Worm (Caenorhabditis elegans) whole organism, L2 larva: Measurements from ENCODE around the gene M03F8.7.

ENCODE experiments used
- Y55F3AM.14 ChIP-seq: fragments of 200-800 bp; sonication (Bioruptor generic); optimal IDR thresholded peaks from 2 replicates; lab custom pipeline; 2018; ENCODE audit warnings: mild to moderate bottlenecking, missing genetic modification characterization, missing compliant biosample characterization
- alr-1 ChIP-seq: fragments of 150-350 bp; optimal IDR thresholded peaks from 2 replicates; lab custom pipeline; 2014; ENCODE audit warnings: missing biosample characterization, missing genetic modification characterization
- ama-1 ChIP-seq: fragments of 150-350 bp; optimal IDR thresholded peaks from 2 replicates; lab custom pipeline; 2018; ENCODE audit warnings: inconsistent platforms
- elt-1 ChIP-seq: fragments of 150-350 bp; optimal IDR thresholded peaks from 2 replicates; lab custom pipeline; 2014; ENCODE audit warnings: missing biosample characterization, missing genetic modification characterization
- fos-1 ChIP-seq: fragments of 150-350 bp; optimal IDR thresholded peaks from 2 replicates; lab custom pipeline; 2014; ENCODE audit warnings: missing biosample characterization, missing genetic modification characterization
- lin-39 ChIP-seq: fragments of 150-350 bp; optimal IDR thresholded peaks from 2 replicates; lab custom pipeline; 2014; ENCODE audit warnings: missing biosample characterization, missing genetic modification reagents, missing genetic modification characterization
- lsy-2 ChIP-seq, 2 experiments: fragments of 150-350 bp in 1 of 2; sonication (generic microtip) in 1 of 2; optimal IDR thresholded peaks; 2 replicates each; lab custom pipeline; 2014 to 2017; ENCODE audit warnings: missing biosample characterization in 2 of 2, missing genetic modification characterization in 2 of 2
- nhr-11 ChIP-seq: fragments of 150-350 bp; optimal IDR thresholded peaks from 2 replicates; lab custom pipeline; 2014; ENCODE audit warnings: missing biosample characterization, missing genetic modification characterization
- nhr-12 ChIP-seq: fragments of 150-350 bp; optimal IDR thresholded peaks from 2 replicates; lab custom pipeline; 2014; ENCODE audit warnings: missing biosample characterization, missing genetic modification characterization
- nhr-129 ChIP-seq: fragments of 150-350 bp; optimal IDR thresholded peaks from 2 replicates; lab custom pipeline; 2014; ENCODE audit warnings: missing biosample characterization, missing genetic modification characterization
- nhr-23 ChIP-seq: fragments of 150-350 bp; optimal IDR thresholded peaks from 2 replicates; lab custom pipeline; 2014; ENCODE audit warnings: missing biosample characterization, missing genetic modification reagents, missing genetic modification characterization
- peb-1 ChIP-seq: fragments of 150-350 bp; optimal IDR thresholded peaks from 2 replicates; lab custom pipeline; 2014; ENCODE audit warnings: missing biosample characterization, missing genetic modification characterization
- skn-1 ChIP-seq: sonication (generic microtip); optimal IDR thresholded peaks from 2 replicates; lab custom pipeline; 2017; ENCODE audit warnings: missing biosample characterization, missing genetic modification characterization
- ztf-11 ChIP-seq: sonication (generic microtip); optimal IDR thresholded peaks from 2 replicates; lab custom pipeline; 2017; ENCODE audit warnings: missing biosample characterization, missing genetic modification characterization

- TF ChIP-seq fos-1: no peak
- no peak for TF ChIP-seq nhr-12 (tag; lab: Kevin White, UChicago)
- TF ChIP-seq nhr-23 (tag; lab: Kevin White, UChicago): no peak
- TF ChIP-seq ztf-11 (tag; lab: Kevin White, UChicago): no peak
- no peak for TF ChIP-seq nhr-11 (tag; lab: Kevin White, UChicago)
- no peak for TF ChIP-seq peb-1 (tag; lab: Kevin White, UChicago)
- TF ChIP-seq ama-1 (lab: Kevin White, UChicago): no peak
- TF ChIP-seq Y55F3AM.14 (GFP tag; lab: Kevin White, UChicago): no peak
- TF ChIP-seq nhr-129 (tag; lab: Kevin White, UChicago): no peak
- no peak for TF ChIP-seq lin-39 (tag; lab: Kevin White, UChicago)
- no peak for TF ChIP-seq skn-1 (tag; lab: Kevin White, UChicago)
- no peak for TF ChIP-seq alr-1
- no peak for TF ChIP-seq lsy-2 (tag; optimal IDR thresholded peaks at IDR 0.05; lab: Kevin White, UChicago)
- TF ChIP-seq elt-1: no peak
Observed at ce11 chrV:5922236-5922635, 14.5 kb upstream of the M03F8.7 start, which contains the start of gene srsx-18.
